Worm (Caenorhabditis elegans) whole organism, young adult: ENCODE measurements around the gene F38B7.17.

Source experiments
- F10E7.11 ChIP-seq: sonication (generic microtip); optimal IDR thresholded peaks from 2 replicates; lab custom pipeline; 2017; ENCODE audit warnings: mild to moderate bottlenecking, missing genetic modification characterization, moderate library complexity, missing compliant biosample characterization
- attf-5 ChIP-seq: fragments of 200-800 bp; sonication (Bioruptor generic); optimal IDR thresholded peaks from 2 replicates; lab custom pipeline; 2018; ENCODE audit warnings: mild to moderate bottlenecking, missing genetic modification characterization, missing compliant biosample characterization
- ceh-40 ChIP-seq: fragments of 200-800 bp; sonication (Bioruptor generic); IDR thresholded peaks from 2 replicates; pipeline ENCODE4 v1.3.6; 2022; ENCODE audit warnings: missing genetic modification characterization, missing compliant biosample characterization
- nfya-1 ChIP-seq: sonication (generic microtip); optimal IDR thresholded peaks from 2 replicates; lab custom pipeline; 2017; ENCODE audit warnings: antibody characterized with exemption, missing compliant biosample characterization, missing genetic modification characterization, borderline replicate concordance; ENCODE audit not compliant: insufficient read depth
- nhr-90 ChIP-seq: sonication (generic microtip); optimal IDR thresholded peaks from 2 replicates; lab custom pipeline; 2016; ENCODE audit warnings: missing genotype, mild to moderate bottlenecking, missing genetic modification characterization, missing compliant biosample characterization
- pbrm-1 ChIP-seq: fragments of 200-800 bp; sonication (Bioruptor generic); IDR thresholded peaks from 2 replicates; pipeline ENCODE4 v1.3.6; 2022; ENCODE audit warnings: missing genetic modification reagents, missing genetic modification characterization, missing compliant biosample characterization
- rec-8 ChIP-seq, 2 experiments: sonication (generic microtip); optimal IDR thresholded peaks; 2 replicates each; lab custom pipeline; 2016; ENCODE audit warnings: mild to moderate bottlenecking in 2 of 2, missing genetic modification characterization in 2 of 2, missing genetic modification reagents in 2 of 2, missing genotype in 2 of 2, missing biosample characterization in 1 of 2, missing compliant biosample characterization in 1 of 2, moderate library complexity in 1 of 2
- snpc-1.3 ChIP-seq: sonication (generic microtip); optimal IDR thresholded peaks from 2 replicates; lab custom pipeline; 2017; ENCODE audit warnings: missing genetic modification characterization, mild to moderate bottlenecking, missing compliant biosample characterization, antibody characterized with exemption, moderate library complexity, missing genotype, missing genetic modification reagents; ENCODE audit not compliant: insufficient read depth

ce11 chrV:11529541-11529940 is 19.2 kb downstream of the F38B7.17 start:
- TF ChIP-seq ceh-40: no peak
- no peak for TF ChIP-seq nfya-1 (tag; lab: Kevin White, UChicago)
- no peak for TF ChIP-seq rec-8 (tag; optimal IDR thresholded peaks at IDR 0.05; lab: Kevin White, UChicago)
- TF ChIP-seq pbrm-1: no peak
- no peak for TF ChIP-seq F10E7.11 (tag; lab: Kevin White, UChicago)
- no peak for TF ChIP-seq nhr-90 (tag; lab: Kevin White, UChicago)
- TF ChIP-seq attf-5 (GFP tag; lab: Kevin White, UChicago): no peak
- no peak for TF ChIP-seq snpc-1.3 (tag; lab: Kevin White, UChicago)
